Worm (Caenorhabditis elegans) whole organism, young adult: ENCODE data around the gene frm-8.

Experiments
- B0261.1 ChIP-seq: sonication (generic microtip); optimal IDR thresholded peaks from 2 replicates; lab custom pipeline; 2016; ENCODE audit warnings: mild to moderate bottlenecking, missing genetic modification characterization, moderate library complexity, missing compliant biosample characterization
- C06A6.2 ChIP-seq: fragments of 200-800 bp; sonication (Bioruptor generic); conservative IDR thresholded peaks from 2 replicates; pipeline ENCODE4 v1.3.6; 2022; ENCODE audit warnings: missing genetic modification characterization, missing compliant biosample characterization
- F23B12.7 ChIP-seq: sonication (generic microtip); optimal IDR thresholded peaks from 2 replicates; lab custom pipeline; 2017; ENCODE audit warnings: missing genetic modification characterization, mild to moderate bottlenecking, missing compliant biosample characterization, antibody characterized with exemption, moderate library complexity; ENCODE audit not compliant: insufficient read depth
- F52B5.7 ChIP-seq: sonication (generic microtip); optimal IDR thresholded peaks from 2 replicates; lab custom pipeline; 2016; ENCODE audit warnings: mild to moderate bottlenecking, missing genetic modification characterization, missing compliant biosample characterization
- Y53G8AR.9 ChIP-seq: fragments of 200-800 bp; sonication (Bioruptor generic); conservative IDR thresholded peaks from 2 replicates; pipeline ENCODE4 v1.3.6; 2022; ENCODE audit warnings: missing genetic modification reagents, missing genetic modification characterization, missing compliant biosample characterization
- Y95B8A.8 ChIP-seq: fragments of 200-800 bp; sonication (Bioruptor generic); IDR thresholded peaks from 2 replicates; pipeline ENCODE4 v1.3.6; 2022; ENCODE audit warnings: missing genetic modification reagents, missing genetic modification characterization, missing compliant biosample characterization
- aptf-3 ChIP-seq: fragments of 200-800 bp; sonication (Bioruptor generic); IDR thresholded peaks from 2 replicates; pipeline ENCODE4 v1.3.6; 2022; ENCODE audit warnings: missing genetic modification characterization, missing compliant biosample characterization
- ceh-79 ChIP-seq: sonication (generic microtip); optimal IDR thresholded peaks from 2 replicates; lab custom pipeline; 2017; ENCODE audit warnings: mild to moderate bottlenecking, missing genetic modification characterization, missing compliant biosample characterization
- ceh-91 ChIP-seq: fragments of 200-800 bp; sonication (Bioruptor generic); IDR thresholded peaks from 2 replicates; pipeline ENCODE4 v1.3.6; 2022; ENCODE audit warnings: missing genetic modification reagents, missing genetic modification characterization, missing compliant biosample characterization
- chd-7 ChIP-seq: sonication (generic microtip); optimal IDR thresholded peaks from 2 replicates; lab custom pipeline; 2016; ENCODE audit warnings: mild to moderate bottlenecking, missing genetic modification characterization, moderate library complexity, missing compliant biosample characterization
- egl-18 ChIP-seq: fragments of 200-800 bp; sonication (Bioruptor generic); IDR thresholded peaks from 2 replicates; pipeline ENCODE4 v1.3.6; 2022; ENCODE audit warnings: missing genetic modification reagents, missing genetic modification characterization, missing compliant biosample characterization
- egl-44 ChIP-seq: fragments of 200-800 bp; sonication (Bioruptor generic); IDR thresholded peaks from 2 replicates; pipeline ENCODE4 v1.3.6; 2022; ENCODE audit warnings: missing genetic modification reagents, missing genetic modification characterization, missing compliant biosample characterization
- egrh-3 ChIP-seq: fragments of 200-800 bp; sonication (Bioruptor generic); IDR thresholded peaks from 2 replicates; pipeline ENCODE4 v1.3.6; 2022; ENCODE audit warnings: missing genetic modification reagents, missing genetic modification characterization, missing compliant biosample characterization
- him-1 ChIP-seq: sonication (generic microtip); optimal IDR thresholded peaks from 2 replicates; lab custom pipeline; 2016; ENCODE audit warnings: missing genotype, missing genetic modification reagents, missing genetic modification characterization, missing compliant biosample characterization
- hlh-12 ChIP-seq: sonication (generic microtip); optimal IDR thresholded peaks from 2 replicates; lab custom pipeline; 2016; ENCODE audit warnings: missing genetic modification characterization, missing compliant biosample characterization
- hlh-26 ChIP-seq: fragments of 200-800 bp; sonication (Bioruptor generic); conservative IDR thresholded peaks from 2 replicates; pipeline ENCODE4 v1.3.6; 2022; ENCODE audit warnings: missing genetic modification reagents, missing genetic modification characterization, missing compliant biosample characterization
- hmg-1.2 ChIP-seq: fragments of 200-800 bp; sonication (Bioruptor generic); IDR thresholded peaks from 2 replicates; pipeline ENCODE4 v1.3.6; 2022; ENCODE audit warnings: missing genetic modification reagents, missing genetic modification characterization, missing compliant biosample characterization
- lag-1 ChIP-seq: fragments of 200-800 bp; sonication (Bioruptor generic); IDR thresholded peaks from 2 replicates; pipeline ENCODE4 v1.3.6; 2022; ENCODE audit warnings: missing genetic modification reagents, missing genetic modification characterization, missing compliant biosample characterization
- let-607 ChIP-seq, 2 experiments: fragments of 200-800 bp in 1 of 2; sonication (Bioruptor generic) in 1 of 2; sonication (generic microtip) in 1 of 2; optimal IDR thresholded peaks; 2 replicates each; lab custom pipeline; 2016 to 2018; ENCODE audit warnings: mild to moderate bottlenecking in 2 of 2, missing compliant biosample characterization in 2 of 2, missing genetic modification characterization in 2 of 2, moderate library complexity in 2 of 2, missing genotype in 1 of 2
- lin-40 ChIP-seq: sonication (generic microtip); optimal IDR thresholded peaks from 2 replicates; lab custom pipeline; 2016; ENCODE audit warnings: missing genetic modification characterization, mild to moderate bottlenecking, missing compliant biosample characterization, missing genotype, missing genetic modification reagents
- madf-8 ChIP-seq: fragments of 200-800 bp; sonication (Bioruptor generic); conservative IDR thresholded peaks from 2 replicates; pipeline ENCODE4 v1.3.6; 2022; ENCODE audit warnings: missing genetic modification reagents, missing genetic modification characterization, missing compliant biosample characterization
- mxl-1 ChIP-seq: sonication (generic microtip); optimal IDR thresholded peaks from 2 replicates; lab custom pipeline; 2016; ENCODE audit warnings: missing genetic modification characterization, missing compliant biosample characterization
- nfya-1 ChIP-seq: sonication (generic microtip); optimal IDR thresholded peaks from 2 replicates; lab custom pipeline; 2017; ENCODE audit warnings: antibody characterized with exemption, missing compliant biosample characterization, missing genetic modification characterization, borderline replicate concordance; ENCODE audit not compliant: insufficient read depth
- rec-8 ChIP-seq, 2 experiments: sonication (generic microtip); optimal IDR thresholded peaks; 2 replicates each; lab custom pipeline; 2016; ENCODE audit warnings: mild to moderate bottlenecking in 2 of 2, missing genetic modification characterization in 2 of 2, missing genetic modification reagents in 2 of 2, missing genotype in 2 of 2, missing biosample characterization in 1 of 2, missing compliant biosample characterization in 1 of 2, moderate library complexity in 1 of 2
- repo-1 ChIP-seq: sonication (generic microtip); optimal IDR thresholded peaks from 2 replicates; lab custom pipeline; 2017; ENCODE audit warnings: mild to moderate bottlenecking, missing genetic modification characterization, missing compliant biosample characterization
- rpc-1 ChIP-seq, 2 experiments: fragments of 150-350 bp in 1 of 2; sonication (generic microtip) in 1 of 2; optimal IDR thresholded peaks; 2 replicates each; lab custom pipeline; 2014 to 2018; ENCODE audit warnings: missing biosample characterization in 1 of 2, missing genetic modification characterization in 1 of 2, missing genetic modification reagents in 1 of 2, missing genotype in 1 of 2
- snpc-1.1 ChIP-seq: sonication (generic microtip); optimal IDR thresholded peaks from 2 replicates; lab custom pipeline; 2017; ENCODE audit warnings: missing genetic modification characterization, mild to moderate bottlenecking, missing compliant biosample characterization, antibody characterized with exemption, moderate library complexity, missing genotype, missing genetic modification reagents; ENCODE audit not compliant: insufficient read depth
- tbp1 ChIP-seq: fragments of 200-800 bp; sonication (Bioruptor generic); optimal IDR thresholded peaks from 2 replicates; lab custom pipeline; 2018; ENCODE audit warnings: mild to moderate bottlenecking, missing genetic modification characterization, missing compliant biosample characterization
- unc-130 ChIP-seq: sonication (generic microtip); optimal IDR thresholded peaks from 2 replicates; lab custom pipeline; 2016; ENCODE audit warnings: missing genetic modification reagents, missing genetic modification characterization, missing compliant biosample characterization
- unc-62 ChIP-seq: fragments of 150-350 bp; optimal IDR thresholded peaks from 2 replicates; lab custom pipeline; 2014; ENCODE audit warnings: missing biosample characterization, missing genetic modification reagents, missing genetic modification characterization
- zim-3 ChIP-seq: sonication (generic microtip); optimal IDR thresholded peaks from 2 replicates; lab custom pipeline; 2017; ENCODE audit warnings: mild to moderate bottlenecking, missing genetic modification characterization, moderate library complexity, missing compliant biosample characterization

frm-8 gene

ce11 chrIII:3191729-3192128 lies 27.2 kb downstream of the frm-8 start (continued):
- no peak for TF ChIP-seq Y53G8AR.9 (GFP tag; lab: Robert Waterston, UW)
- TF ChIP-seq rec-8 (tag; optimal IDR thresholded peaks at IDR 0.05; lab: Kevin White, UChicago), result peak in 1 of 2 experiments; percentile 34
- TF ChIP-seq hlh-26 (GFP tag; lab: Robert Waterston, UW), result no peak
- TF ChIP-seq snpc-1.1 (tag; lab: Kevin White, UChicago), result no peak
- no peak for TF ChIP-seq F23B12.7
- TF ChIP-seq nfya-1 (tag; lab: Kevin White, UChicago), result no peak
- no peak for TF ChIP-seq egrh-3 (GFP tag; lab: Robert Waterston, UW)
- TF ChIP-seq egl-44 (GFP tag; lab: Robert Waterston, UW), result no peak
- no peak for TF ChIP-seq chd-7 (tag; lab: Kevin White, UChicago)
- TF ChIP-seq repo-1 (tag; lab: Kevin White, UChicago), result no peak
- TF ChIP-seq tbp1, result peak; percentile 83
- TF ChIP-seq ceh-91 (GFP tag; lab: Robert Waterston, UW), result no peak
- TF ChIP-seq lin-40 (tag; lab: Kevin White, UChicago), result no peak
- no peak for TF ChIP-seq madf-8 (GFP tag; lab: Robert Waterston, UW)
- TF ChIP-seq Y95B8A.8 (GFP tag; lab: Robert Waterston, UW), result no peak
- no peak for TF ChIP-seq him-1 (tag; lab: Kevin White, UChicago)
- no peak for TF ChIP-seq hlh-12 (tag; lab: Kevin White, UChicago)
- TF ChIP-seq let-607 (tag; optimal IDR thresholded peaks at IDR 0.05; lab: Kevin White, UChicago), result no peak
- no peak for TF ChIP-seq unc-62 (GFP tag; lab: Kevin White, UChicago)
- TF ChIP-seq lag-1, result no peak
- TF ChIP-seq ceh-79 (tag; lab: Kevin White, UChicago), result no peak
- no peak for TF ChIP-seq mxl-1
- TF ChIP-seq hmg-1.2, result 0 out of 2 replicates have a peak, but pooled peaks have one; percentile 19
- no peak for TF ChIP-seq zim-3 (tag; lab: Kevin White, UChicago)

- TF ChIP-seq C06A6.2 (GFP tag; lab: Robert Waterston, UW), result no peak
- no peak for TF ChIP-seq F52B5.7 (tag; lab: Kevin White, UChicago)
- TF ChIP-seq unc-130, result no peak
- TF ChIP-seq madf-8 (GFP tag; lab: Robert Waterston, UW), result no peak
These were observed 27.8 kb downstream of the frm-8 start, which contains the start of gene R148.8 for ce11 chrIII:3191195-3191594. Gene R148.8 (plus strand): TSS chrIII:3191495.

- TF ChIP-seq tbp1, result peak; percentile 78
- no peak for TF ChIP-seq hlh-12 (tag; lab: Kevin White, UChicago)
- TF ChIP-seq B0261.1 (tag; lab: Kevin White, UChicago), result peak; percentile 46
- peak; percentile 25 for TF ChIP-seq rpc-1 (optimal IDR thresholded peaks at IDR 0.05; lab: Kevin White, UChicago)
- TF ChIP-seq rpc-1 (tag; optimal IDR thresholded peaks at IDR 0.05; lab: Kevin White, UChicago), result peak; percentile 58
- TF ChIP-seq, all 124 proteins: peak for 3
These were observed 28.3 kb downstream of the frm-8 start for ce11 chrIII:3190660-3191059.

- TF ChIP-seq egl-18 (GFP tag; lab: Robert Waterston, UW), result no peak
- peak; percentile 80 for TF ChIP-seq tbp1
- no peak for TF ChIP-seq chd-7 (tag; lab: Kevin White, UChicago)
- no peak for TF ChIP-seq lag-1
- no peak for TF ChIP-seq aptf-3 (GFP tag; lab: Robert Waterston, UW)
- peak; percentile 54 for TF ChIP-seq B0261.1 (tag; lab: Kevin White, UChicago)
- peak; percentile 36 for TF ChIP-seq rpc-1 (optimal IDR thresholded peaks at IDR 0.05; lab: Kevin White, UChicago)
- TF ChIP-seq rpc-1 (tag; optimal IDR thresholded peaks at IDR 0.05; lab: Kevin White, UChicago), result peak; percentile 66
These were observed 30.4 kb downstream of the frm-8 start for ce11 chrIII:3188564-3188963.
